In the genomic region with DNA sequence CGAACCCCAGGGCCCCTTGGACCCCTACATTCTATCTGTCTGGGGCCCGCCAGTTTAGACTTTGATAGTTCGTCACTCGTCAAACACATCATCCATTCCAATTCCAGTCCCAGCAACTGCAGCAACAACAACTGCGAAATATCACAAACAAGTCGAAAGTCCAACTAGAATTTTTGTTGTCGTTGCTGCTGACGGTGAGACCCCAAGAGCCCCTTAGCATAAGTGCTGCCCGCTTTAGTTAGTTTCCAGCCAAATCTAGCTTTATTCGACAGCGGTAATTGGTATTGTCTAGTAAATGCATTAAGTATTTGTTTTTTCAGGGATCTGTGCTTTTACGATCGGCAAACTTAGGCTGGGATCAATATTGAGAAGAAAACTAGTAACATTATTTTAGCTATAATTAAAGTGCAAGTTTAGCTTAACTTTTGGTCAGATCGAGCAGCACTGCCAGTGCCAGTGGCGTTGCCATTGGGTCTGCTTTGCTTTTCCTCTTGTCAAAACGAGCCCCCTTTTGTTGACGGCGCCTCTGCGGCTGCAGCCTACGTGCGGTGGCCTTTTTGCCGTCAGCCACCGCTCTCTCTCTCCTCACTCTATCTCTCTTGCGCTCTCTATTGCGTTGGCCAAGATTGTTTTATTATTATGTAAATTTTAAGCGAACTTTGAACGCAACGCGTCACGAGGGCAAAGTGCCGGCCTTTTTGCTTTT, we compare ENCODE assay signal across 1 fruit fly cellular context.
TF ChIP-seq lines count a peak whose summit lies in the region.

No protein-coding gene starts in this region.

TF ChIP-seq in whole organism, embryonic, 481 proteins besides CTCF, POLR2A, EP300 and RAD21 (continued from another document and continues in another):
- TF ChIP-seq CG13775 (GFP tag; optimal IDR thresholded peaks at IDR 0.05; lab: Kevin White, UChicago) (peak; percentile 86), Meics (GFP tag; optimal IDR thresholded peaks at IDR 0.05; lab: Kevin White, UChicago) (peak; percentile 91), toy (GFP tag; IDR thresholded peaks at IDR 0.05; lab: Robert Waterston, UW) (peak; percentile 57; the same call in 1 of the 2 replicates), B-H1 (GFP tag; IDR thresholded peaks at IDR 0.05; lab: Robert Waterston, UW) (peak; percentile 82), CG4854 (GFP tag; optimal IDR thresholded peaks at IDR 0.05; lab: Kevin White, UChicago) (peak; percentile 79), Bdp1 (GFP tag; optimal IDR thresholded peaks at IDR 0.05; lab: Kevin White, UChicago) (peak; percentile 77), gfzf (GFP tag; optimal IDR thresholded peaks at IDR 0.05; lab: Kevin White, UChicago) (peak; percentile 14), CG8359 (GFP tag; optimal IDR thresholded peaks at IDR 0.05; lab: Kevin White, UChicago; ENCODE audit: borderline replicate concordance) (peak; percentile 28), emc (GFP tag; optimal IDR thresholded peaks at IDR 0.05; lab: Kevin White, UChicago) (peak; percentile 83), CG17186 (GFP tag; optimal IDR thresholded peaks at IDR 0.05; lab: Kevin White, UChicago) (peak; percentile 52), fd64A (GFP tag; optimal IDR thresholded peaks at IDR 0.05; lab: Kevin White, UChicago) (peak; percentile 48), HmgZ (tag; optimal IDR thresholded peaks at IDR 0.05; lab: Kevin White, UChicago) (peak; percentile 88), Ptx1 (GFP tag; IDR thresholded peaks at IDR 0.05; lab: Robert Waterston, UW) (peak; percentile 93), Aef1 (GFP tag; IDR thresholded peaks at IDR 0.05; lab: Robert Waterston, UW) (peak; percentile 89), CG31224 (GFP tag; IDR thresholded peaks at IDR 0.05; lab: Robert Waterston, UW) (peak; percentile 67), Sry-δ (GFP tag; optimal IDR thresholded peaks at IDR 0.05; lab: Kevin White, UChicago) (peak; percentile 65), CG14710 (tag; optimal IDR thresholded peaks at IDR 0.05; lab: Kevin White, UChicago) (peak; percentile 75), CG10274 (GFP tag; optimal IDR thresholded peaks at IDR 0.05; lab: Kevin White, UChicago) (peak; percentile 67), btn (GFP tag; optimal IDR thresholded peaks at IDR 0.05; lab: Kevin White, UChicago) (peak; percentile 64), CG2875 (GFP tag; optimal IDR thresholded peaks at IDR 0.05; lab: Kevin White, UChicago) (peak; percentile 68), CG42726 (GFP tag; IDR thresholded peaks at IDR 0.05; lab: Robert Waterston, UW; ENCODE audit: partially characterized antibody) (no peak), Trl (optimal IDR thresholded peaks at IDR 0.05; lab: Kevin White, UChicago) (peak; percentile 52 to 73), Trl (GFP tag; optimal IDR thresholded peaks at IDR 0.05; lab: Kevin White, UChicago) (peak; percentile 93), CG11504 (tag; optimal IDR thresholded peaks at IDR 0.05; lab: Kevin White, UChicago) (peak; percentile 91), CG3838 (GFP tag; optimal IDR thresholded peaks at IDR 0.05; lab: Kevin White, UChicago) (peak; percentile 60), CG33557 (GFP tag; optimal IDR thresholded peaks at IDR 0.05; lab: Kevin White, UChicago) (peak; percentile 54), CG5180 (GFP tag; optimal IDR thresholded peaks at IDR 0.05; lab: Kevin White, UChicago) (peak; percentile 76), CG9797 (GFP tag; optimal IDR thresholded peaks at IDR 0.05; lab: Kevin White, UChicago) (peak; percentile 26), CG15073 (GFP tag; optimal IDR thresholded peaks at IDR 0.05; lab: Kevin White, UChicago) (peak; percentile 58), CG18599 (GFP tag; optimal IDR thresholded peaks at IDR 0.05; lab: Kevin White, UChicago) (peak; percentile 95), CG6683 (GFP tag; optimal IDR thresholded peaks at IDR 0.05; lab: Kevin White, UChicago) (peak; percentile 83), gcm (GFP tag; optimal IDR thresholded peaks at IDR 0.05; lab: Kevin White, UChicago) (peak; percentile 60), Ravus (GFP tag; IDR thresholded peaks at IDR 0.05; lab: Robert Waterston, UW) (peak; percentile 55), ham (GFP tag; IDR thresholded peaks at IDR 0.05; lab: Robert Waterston, UW) (peak; percentile 61), Poxn (GFP tag; IDR thresholded peaks at IDR 0.05; lab: Robert Waterston, UW) (peak; percentile 72), CG7745 (tag; optimal IDR thresholded peaks at IDR 0.05; lab: Kevin White, UChicago) (no peak), trem (tag; optimal IDR thresholded peaks at IDR 0.05; lab: Kevin White, UChicago) (peak; percentile 51), wdn (GFP tag; IDR thresholded peaks at IDR 0.05; lab: Robert Waterston, UW) (peak; percentile 78), zen2 (GFP tag; IDR thresholded peaks at IDR 0.05; lab: Robert Waterston, UW; ENCODE audit: partially characterized antibody) (no peak), Myb (GFP tag; optimal IDR thresholded peaks at IDR 0.05; lab: Kevin White, UChicago) (peak; percentile 79), CG31441 (GFP tag; IDR thresholded peaks at IDR 0.05; lab: Robert Waterston, UW) (peak; percentile 84), gro (GFP tag; optimal IDR thresholded peaks at IDR 0.05; lab: Kevin White, UChicago) (peak; percentile 92), Vsx1 (GFP tag; optimal IDR thresholded peaks at IDR 0.05; lab: Kevin White, UChicago) (peak; percentile 50), CG8924 (tag; optimal IDR thresholded peaks at IDR 0.05; lab: Kevin White, UChicago) (peak; percentile 89), CG12391 (tag; optimal IDR thresholded peaks at IDR 0.05; lab: Kevin White, UChicago) (peak; percentile 88), ttk (GFP tag; IDR thresholded peaks at IDR 0.05; lab: Robert Waterston, UW) (peak; percentile 86), nmo (GFP tag; optimal IDR thresholded peaks at IDR 0.05; lab: Kevin White, UChicago) (peak; percentile 86), CG9437 (GFP tag; optimal IDR thresholded peaks at IDR 0.05; lab: Kevin White, UChicago) (peak; percentile 65), cas (GFP tag; IDR thresholded peaks at IDR 0.05; lab: Robert Waterston, UW) (peak; percentile 72), CG10209 (GFP tag; optimal IDR thresholded peaks at IDR 0.05; lab: Kevin White, UChicago) (peak; percentile 90), D19A (tag; optimal IDR thresholded peaks at IDR 0.05; lab: Kevin White, UChicago) (peak; percentile 80), ro (GFP tag; IDR thresholded peaks at IDR 0.05; lab: Robert Waterston, UW) (peak; percentile 80), Dip3 (GFP tag; optimal IDR thresholded peaks at IDR 0.05; lab: Kevin White, UChicago) (peak; percentile 87), dimm (GFP tag; IDR thresholded peaks at IDR 0.05; lab: Robert Waterston, UW) (peak; percentile 66; the same call in 1 of the 2 replicates), usp (GFP tag; optimal IDR thresholded peaks at IDR 0.05; lab: Kevin White, UChicago) (no peak), CG1233 (GFP tag; optimal IDR thresholded peaks at IDR 0.05; lab: Kevin White, UChicago) (peak; percentile 85), nerfin-2 (GFP tag; IDR thresholded peaks at IDR 0.05; lab: Robert Waterston, UW; ENCODE audit: partially characterized antibody) (no peak), repo (GFP tag; optimal IDR thresholded peaks at IDR 0.05; lab: Kevin White, UChicago) (peak; percentile 88), CG4328 (GFP tag; optimal IDR thresholded peaks at IDR 0.05; lab: Kevin White, UChicago) (peak; percentile 84), run (tag; optimal IDR thresholded peaks at IDR 0.05; lab: Kevin White, UChicago) (peak; percentile 69), slp2 (GFP tag; optimal IDR thresholded peaks at IDR 0.05; lab: Kevin White, UChicago) (peak; percentile 89), CG17385 (GFP tag; optimal IDR thresholded peaks at IDR 0.05; lab: Kevin White, UChicago) (peak; percentile 79), Taf1 (GFP tag; IDR thresholded peaks at IDR 0.05; lab: Robert Waterston, UW) (peak; percentile 82), MBD-R2 (GFP tag; IDR thresholded peaks at IDR 0.05; lab: Robert Waterston, UW) (peak; percentile 60), CG3281 (GFP tag; optimal IDR thresholded peaks at IDR 0.05; lab: Kevin White, UChicago) (peak; percentile 90), ems (GFP tag; optimal IDR thresholded peaks at IDR 0.05; lab: Kevin White, UChicago) (peak; percentile 91), CG32772 (GFP tag; IDR thresholded peaks at IDR 0.05; lab: Robert Waterston, UW) (peak; percentile 84), Atf6 (GFP tag; IDR thresholded peaks at IDR 0.05; lab: Robert Waterston, UW) (peak; percentile 90), sens-2 (GFP tag; IDR thresholded peaks at IDR 0.05; lab: Robert Waterston, UW) (peak; percentile 63), wor (GFP tag; IDR thresholded peaks at IDR 0.05; lab: Robert Waterston, UW) (peak; percentile 66), CG6654 (GFP tag; optimal IDR thresholded peaks at IDR 0.05; lab: Kevin White, UChicago) (peak; percentile 46), CHES-1-like (GFP tag; optimal IDR thresholded peaks at IDR 0.05; lab: Kevin White, UChicago) (peak; percentile 93), az2 (GFP tag; optimal IDR thresholded peaks at IDR 0.05; lab: Kevin White, UChicago) (peak; percentile 91), chinmo (GFP tag; IDR thresholded peaks at IDR 0.05; lab: Robert Waterston, UW; ENCODE audit: partially characterized antibody) (peak; percentile 73; the same call in 2 of the 4 replicates), sima (GFP tag; optimal IDR thresholded peaks at IDR 0.05; lab: Kevin White, UChicago) (peak; percentile 26), CG1832 (GFP tag; optimal IDR thresholded peaks at IDR 0.05; lab: Kevin White, UChicago) (no peak), wek (GFP tag; optimal IDR thresholded peaks at IDR 0.05; lab: Kevin White, UChicago) (peak; percentile 12), CG3847 (GFP tag; IDR thresholded peaks at IDR 0.05; lab: Robert Waterston, UW) (peak; percentile 84), CG15269 (tag; optimal IDR thresholded peaks at IDR 0.05; lab: Kevin White, UChicago) (peak; percentile 91), CG9727 (GFP tag; optimal IDR thresholded peaks at IDR 0.05; lab: Kevin White, UChicago) (peak; percentile 87), Rx (GFP tag; IDR thresholded peaks at IDR 0.05; lab: Robert Waterston, UW) (peak; percentile 84), hkb (optimal IDR thresholded peaks at IDR 0.05; lab: Kevin White, UChicago) (peak; percentile 44), hkb (GFP tag; IDR thresholded peaks at IDR 0.05; lab: Robert Waterston, UW) (peak; percentile 86), CG3407 (GFP tag; optimal IDR thresholded peaks at IDR 0.05; lab: Kevin White, UChicago) (peak; percentile 71), CG30431 (GFP tag; optimal IDR thresholded peaks at IDR 0.05; lab: Kevin White, UChicago) (peak; percentile 74), fd3F (GFP tag; optimal IDR thresholded peaks at IDR 0.05; lab: Kevin White, UChicago) (peak; percentile 80), lola (GFP tag; optimal IDR thresholded peaks at IDR 0.05; lab: Kevin White, UChicago) (peak in 1 of 3 experiments; percentile 72), BtbVII (GFP tag; optimal IDR thresholded peaks at IDR 0.05; lab: Kevin White, UChicago) (peak; percentile 86), CG14014 (GFP tag; IDR thresholded peaks at IDR 0.05; lab: Robert Waterston, UW) (peak; percentile 90), BEAF-32 (GFP tag; optimal IDR thresholded peaks at IDR 0.05; lab: Kevin White, UChicago) (peak; percentile 11), Atf-2 (GFP tag; optimal IDR thresholded peaks at IDR 0.05; lab: Kevin White, UChicago) (peak; percentile 93), crol (GFP tag; IDR thresholded peaks at IDR 0.05; lab: Robert Waterston, UW) (peak; percentile 56; the same call in 1 of the 2 replicates), CG7928 (GFP tag; optimal IDR thresholded peaks at IDR 0.05; lab: Kevin White, UChicago) (peak; percentile 64), CG3995 (GFP tag; optimal IDR thresholded peaks at IDR 0.05; lab: Kevin White, UChicago) (peak; percentile 52), Hey (tag; optimal IDR thresholded peaks at IDR 0.05; lab: Kevin White, UChicago) (peak; percentile 67), tup (GFP tag; optimal IDR thresholded peaks at IDR 0.05; lab: Kevin White, UChicago) (peak; percentile 82), CG10979 (tag; optimal IDR thresholded peaks at IDR 0.05; lab: Kevin White, UChicago) (peak; percentile 83), Neu2 (GFP tag; optimal IDR thresholded peaks at IDR 0.05; lab: Kevin White, UChicago; ENCODE audit: borderline replicate concordance) (peak; percentile 47), CG14441 (GFP tag; IDR thresholded peaks at IDR 0.05; lab: Robert Waterston, UW) (peak; percentile 86), CG6791 (GFP tag; IDR thresholded peaks at IDR 0.05; lab: Robert Waterston, UW; ENCODE audit: partially characterized antibody) (no peak), Spps (tag; optimal IDR thresholded peaks at IDR 0.05; lab: Kevin White, UChicago) (peak; percentile 46), B-H2 (GFP tag; optimal IDR thresholded peaks at IDR 0.05; lab: Kevin White, UChicago) (peak; percentile 75), CG7271 (tag; optimal IDR thresholded peaks at IDR 0.05; lab: Kevin White, UChicago) (no peak), CG43689 (GFP tag; IDR thresholded peaks at IDR 0.05; lab: Robert Waterston, UW) (peak; percentile 73), CG1603 (tag; optimal IDR thresholded peaks at IDR 0.05; lab: Kevin White, UChicago) (peak; percentile 84), dmrt99B (tag; optimal IDR thresholded peaks at IDR 0.05; lab: Kevin White, UChicago) (peak; percentile 91), grn (GFP tag; optimal IDR thresholded peaks at IDR 0.05; lab: Kevin White, UChicago) (peak; percentile 23), tio (GFP tag; optimal IDR thresholded peaks at IDR 0.05; lab: Kevin White, UChicago) (peak; percentile 77), bab2 (GFP tag; optimal IDR thresholded peaks at IDR 0.05; lab: Kevin White, UChicago) (peak; percentile 91), NK7.1 (GFP tag; optimal IDR thresholded peaks at IDR 0.05; lab: Kevin White, UChicago) (peak; percentile 84), CG32767 (GFP tag; IDR thresholded peaks at IDR 0.05; lab: Robert Waterston, UW) (peak; percentile 75), MESR4 (GFP tag; optimal IDR thresholded peaks at IDR 0.05; lab: Kevin White, UChicago) (no peak), CG14965 (GFP tag; optimal IDR thresholded peaks at IDR 0.05; lab: Kevin White, UChicago; ENCODE audit: borderline replicate concordance) (peak; percentile 57), row (GFP tag; IDR thresholded peaks at IDR 0.05; lab: Robert Waterston, UW) (peak; percentile 98), corto (GFP tag; optimal IDR thresholded peaks at IDR 0.05; lab: Kevin White, UChicago) (no peak), Usf (GFP tag; optimal IDR thresholded peaks at IDR 0.05; lab: Kevin White, UChicago) (peak; percentile 67), CrebB (tag; optimal IDR thresholded peaks at IDR 0.05; lab: Kevin White, UChicago) (peak; percentile 84), CG17912 (GFP tag; optimal IDR thresholded peaks at IDR 0.05; lab: Kevin White, UChicago) (peak; percentile 55), Lhr (GFP tag; optimal IDR thresholded peaks at IDR 0.05; lab: Kevin White, UChicago) (peak; percentile 53), dmrt11E (tag; optimal IDR thresholded peaks at IDR 0.05; lab: Kevin White, UChicago) (peak; percentile 62), ERR (GFP tag; optimal IDR thresholded peaks at IDR 0.05; lab: Kevin White, UChicago) (peak; percentile 90)
